Worm (Caenorhabditis elegans): Measurements from ENCODE around the gene B0563.7.
"Not testable (repeated sequence)": the region's sequence is repeated elsewhere in the genome, so short reads cannot be mapped to it uniquely, and the experiment has no call there.

B0563.7 gene

DNA sequence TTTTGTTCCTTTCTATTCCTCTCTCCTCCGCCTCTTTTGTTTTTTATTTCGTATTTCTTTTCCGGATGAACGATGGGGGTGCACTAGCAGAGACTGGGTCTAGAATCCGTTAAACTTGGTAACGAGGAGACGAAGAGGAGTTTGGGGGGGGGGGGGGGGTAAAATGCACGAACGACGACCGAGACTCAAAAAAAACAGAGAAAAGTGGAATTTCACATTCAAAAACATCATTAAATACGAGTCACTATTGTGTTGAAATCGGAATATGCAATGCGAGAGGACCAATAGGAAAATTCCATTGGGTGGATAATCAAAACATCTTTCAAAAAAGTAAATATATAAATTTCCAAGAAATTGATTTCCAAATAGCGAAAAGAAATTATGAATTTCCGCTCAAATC, at the start of gene B0563.7:
TSS of gene B0563.7 (minus strand) at position 101 of the 400 bp plus-strand sequence.
- TF ChIP-seq swsn-7 (tag; optimal IDR thresholded peaks at IDR 0.05) (no peak), vab-15 (tag; optimal IDR thresholded peaks at IDR 0.05) (no peak), elt-3 (tag; optimal IDR thresholded peaks at IDR 0.05) (no peak), isw-1 (GFP tag; IDR thresholded peaks at IDR 0.05) (no peak), C04F5.9 (tag; optimal IDR thresholded peaks at IDR 0.05) (no peak), hlh-4 (tag; optimal IDR thresholded peaks at IDR 0.05) (no peak), lin-15B (tag; optimal IDR thresholded peaks at IDR 0.05) (no peak), ztf-11 (tag; optimal IDR thresholded peaks at IDR 0.05) (no peak), aha-1 (tag; optimal IDR thresholded peaks at IDR 0.05) (no peak)

DNA sequence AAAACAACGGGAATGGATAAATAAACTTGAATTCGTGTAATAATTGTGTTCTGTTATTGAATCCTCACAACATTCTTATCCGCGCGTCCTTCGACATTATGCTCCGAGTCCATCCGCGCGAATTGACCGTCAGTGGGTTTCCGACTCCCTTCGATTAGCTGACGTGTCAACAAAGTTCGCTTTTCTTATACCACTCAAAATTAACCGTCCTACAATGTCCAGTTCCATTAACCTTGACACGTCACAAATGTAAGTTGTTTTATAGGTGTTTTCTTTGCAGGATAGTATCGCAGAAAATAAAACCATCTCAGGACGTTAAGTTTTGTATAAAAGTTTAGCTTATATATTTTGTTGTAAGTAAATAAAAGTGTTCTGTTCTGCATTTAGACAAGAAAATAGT, 49.4 kb upstream of the B0563.7 start, which contains the start of gene crb-3:
TSS of gene crb-3 (plus strand) at position 301 of the 400 bp plus-strand sequence.
- TF ChIP-seq rnt-1 (tag; optimal IDR thresholded peaks at IDR 0.05); sup-37 (GFP tag; optimal IDR thresholded peaks at IDR 0.05); ceh-8 (GFP tag; optimal IDR thresholded peaks at IDR 0.05): not testable (repeated sequence)

DNA sequence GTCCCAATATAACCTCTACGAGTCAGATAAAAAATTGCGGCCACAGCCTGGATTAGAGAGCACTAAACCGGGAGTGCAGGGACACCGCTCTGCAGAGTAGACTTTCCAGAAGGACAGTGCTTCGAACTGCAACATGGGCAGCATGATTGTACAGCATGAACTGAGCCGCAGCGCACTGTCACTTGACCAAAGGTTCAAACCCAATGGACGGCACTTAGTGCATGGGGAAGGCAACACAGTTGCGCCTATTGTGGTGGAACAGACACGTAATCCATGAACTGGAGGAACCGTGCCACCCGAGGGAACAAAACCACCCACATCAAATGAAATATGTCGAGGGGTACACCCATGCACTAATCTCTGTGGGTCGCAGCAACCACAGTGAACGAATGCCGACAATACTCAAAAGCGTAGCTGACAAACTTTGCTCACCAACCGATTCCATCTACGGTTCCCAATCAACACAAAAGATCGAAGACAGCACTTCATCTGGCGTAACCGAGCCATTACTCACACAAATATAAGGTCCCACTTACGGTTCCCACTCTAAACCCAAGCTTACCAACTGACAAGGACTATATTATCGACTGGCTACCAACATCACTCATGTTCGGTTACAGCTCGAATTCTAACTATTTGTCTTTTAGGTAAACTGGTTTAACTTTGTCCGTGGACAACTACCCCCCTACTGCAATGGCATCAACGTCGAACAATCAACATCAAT, 41.4 kb upstream of the B0563.7 start:
- TF ChIP-seq egl-27 (tag; optimal IDR thresholded peaks at IDR 0.05), result no peak
- no peak for TF ChIP-seq unc-86 (tag; optimal IDR thresholded peaks at IDR 0.05)
- TF ChIP-seq efl-1 (optimal IDR thresholded peaks at IDR 0.05), result no peak
- peak in 1 of 2 experiments; percentile 55 for TF ChIP-seq efl-1 (GFP tag; optimal IDR thresholded peaks at IDR 0.05 in 1 of 2)
- TF ChIP-seq nhr-28 (tag; optimal IDR thresholded peaks at IDR 0.05), result no peak

DNA sequence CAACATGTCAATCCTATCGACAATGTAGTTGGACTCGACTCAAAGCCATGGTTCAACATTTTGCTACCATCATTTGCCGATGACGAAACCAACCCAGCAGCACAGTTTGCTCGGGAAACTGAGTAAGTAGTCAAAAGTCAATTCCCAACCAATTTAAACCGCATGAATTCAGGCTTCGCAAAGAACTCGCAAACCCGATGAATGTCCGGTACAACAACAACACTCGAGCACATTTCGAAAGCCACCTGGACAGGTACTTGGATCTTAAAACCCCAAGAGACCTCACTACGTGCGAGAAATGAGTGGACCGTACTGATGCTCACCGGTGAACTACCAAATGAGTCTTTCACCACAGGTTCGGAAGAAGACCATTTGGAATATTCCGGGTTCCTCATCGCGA, 40.0 kb upstream of the B0563.7 start:
- TF ChIP-seq snu-23 (GFP tag; optimal IDR thresholded peaks at IDR 0.05), result no peak
- no peak for TF ChIP-seq efl-1 (optimal IDR thresholded peaks at IDR 0.05)
- peak in 1 of 2 experiments; percentile 16 for TF ChIP-seq efl-1 (GFP tag; optimal IDR thresholded peaks at IDR 0.05 in 1 of 2)

DNA sequence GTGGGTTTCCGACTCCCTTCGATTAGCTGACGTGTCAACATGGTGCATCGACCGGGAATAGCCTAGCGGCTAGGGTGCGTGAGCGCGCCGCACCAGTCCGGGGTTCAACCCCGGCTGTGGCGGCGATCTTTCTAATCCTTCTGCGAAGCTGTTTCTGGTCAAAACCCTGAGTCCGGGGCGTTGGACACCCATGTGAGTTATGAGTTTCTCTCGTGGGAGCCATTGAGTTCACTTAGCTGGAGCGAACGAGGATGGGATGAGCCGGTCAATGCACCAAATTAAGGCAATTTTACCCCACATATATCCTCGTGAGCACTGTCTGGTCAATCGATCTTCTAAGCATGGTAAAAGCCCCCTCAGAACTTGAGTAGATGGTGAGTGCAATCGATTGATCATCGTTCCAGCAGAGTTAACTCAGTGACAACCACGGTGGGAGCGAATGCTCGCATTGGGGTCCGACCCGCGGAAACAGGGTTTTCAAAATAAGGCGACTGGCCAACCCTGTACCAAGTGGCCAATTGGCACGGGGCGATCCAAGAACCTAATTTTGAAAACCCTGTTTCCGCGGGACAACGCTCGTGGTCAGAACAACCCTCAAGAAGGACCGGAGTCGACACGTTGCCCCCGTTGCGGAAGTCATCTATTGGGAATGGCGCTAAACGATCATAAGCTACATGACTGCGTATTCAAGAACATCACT, 37.8 kb upstream of the B0563.7 start, which contains the start of gene Y81B9A.1:
TSS of gene Y81B9A.1 (plus strand) at position 650 of the 700 bp plus-strand sequence.
- TF ChIP-seq hpl-2 (GFP tag; optimal IDR thresholded peaks at IDR 0.05) (no peak), skn-1 (tag; optimal IDR thresholded peaks at IDR 0.05) (no peak), pag-3 (tag; optimal IDR thresholded peaks at IDR 0.05; ENCODE audit: borderline replicate concordance, insufficient read depth) (no peak), ces-1 (GFP tag; optimal IDR thresholded peaks at IDR 0.05) (no peak), ama-1 (optimal IDR thresholded peaks at IDR 0.05) (no peak), nhr-90 (tag; optimal IDR thresholded peaks at IDR 0.05; ENCODE audit: poor library complexity) (no peak), ceh-88 (GFP tag; IDR thresholded peaks at IDR 0.05) (no peak), fkh-4 (tag; optimal IDR thresholded peaks at IDR 0.05; ENCODE audit: borderline replicate concordance) (no peak), alr-1 (tag; optimal IDR thresholded peaks at IDR 0.05; ENCODE audit: borderline replicate concordance) (no peak), lin-14 (GFP tag; optimal IDR thresholded peaks at IDR 0.05) (no peak), nhr-47 (tag; optimal IDR thresholded peaks at IDR 0.05) (no peak)

ce11 chrX:9183836-9184235, 29.7 kb upstream of the B0563.7 start, which contains the start of gene Y81B9A.2:
Y81B9A.2 (plus strand) TSS chrX:9184136.
- TF ChIP-seq blmp-1 (tag; optimal IDR thresholded peaks at IDR 0.05) (no peak), efl-1 (optimal IDR thresholded peaks at IDR 0.05) (no peak), efl-1 (GFP tag; optimal IDR thresholded peaks at IDR 0.05 in 1 of 2) (peak in 1 of 2 experiments; percentile 14)

All from whole organism, L1 larva.